Worm (Caenorhabditis elegans): ENCODE results near the gene nhr-234.
A peak's percentile ranks its signal among the peaks of the same experiment; 100 is the strongest.

The nhr-234 gene

ce11 chrII:12673311-12673710 lies 36.8 kb downstream of the nhr-234 start:
- TF ChIP-seq Y116A8C.19 (tag; optimal IDR thresholded peaks at IDR 0.05; ENCODE audit: borderline replicate concordance) (no peak), efl-1 (optimal IDR thresholded peaks at IDR 0.05) (no peak), efl-1 (GFP tag; optimal IDR thresholded peaks at IDR 0.05 in 1 of 2) (peak in 1 of 2 experiments; percentile 92)

ce11 chrII:12677710-12677974 lies 41.2 kb downstream of the nhr-234 start, which contains the start of gene Y38E10A.22:
Gene Y38E10A.22, minus strand, starts transcription at chrII:12677810.
- TF ChIP-seq ztf-11 (tag; optimal IDR thresholded peaks at IDR 0.05) = no peak
- TF ChIP-seq pag-3 (tag; optimal IDR thresholded peaks at IDR 0.05; ENCODE audit: borderline replicate concordance, insufficient read depth) = no peak
- TF ChIP-seq ceh-63 (GFP tag; optimal IDR thresholded peaks at IDR 0.05) = no peak
- no peak for TF ChIP-seq pqm-1 (tag; optimal IDR thresholded peaks at IDR 0.05)
- no peak for TF ChIP-seq nhr-28 (tag; optimal IDR thresholded peaks at IDR 0.05)
- TF ChIP-seq rnt-1 (tag; optimal IDR thresholded peaks at IDR 0.05) = no peak
- TF ChIP-seq nhr-20 (tag; optimal IDR thresholded peaks at IDR 0.05) = no peak
- no peak for TF ChIP-seq C34B4.2 (tag; optimal IDR thresholded peaks at IDR 0.05)
- no peak for TF ChIP-seq ets-5 (GFP tag; IDR thresholded peaks at IDR 0.05)
- TF ChIP-seq swsn-7 (tag; optimal IDR thresholded peaks at IDR 0.05) = no peak
- no peak for TF ChIP-seq mdl-1 (tag; optimal IDR thresholded peaks at IDR 0.05)
- TF ChIP-seq sox-4 (tag; optimal IDR thresholded peaks at IDR 0.05) = no peak
- TF ChIP-seq C16A3.4 (tag; optimal IDR thresholded peaks at IDR 0.05) = no peak
- TF ChIP-seq snu-23 (GFP tag; optimal IDR thresholded peaks at IDR 0.05) = no peak
- TF ChIP-seq pax-3 (tag; optimal IDR thresholded peaks at IDR 0.05) = no peak

- peak; percentile 68 for TF ChIP-seq fos-1 (tag; optimal IDR thresholded peaks at IDR 0.05)
- TF ChIP-seq mep-1 (tag; optimal IDR thresholded peaks at IDR 0.05) = peak; percentile 94
- no peak for TF ChIP-seq pqm-1 (tag; optimal IDR thresholded peaks at IDR 0.05)
- TF ChIP-seq egl-13 (tag; optimal IDR thresholded peaks at IDR 0.05) = peak; percentile 67
- peak; percentile 88 for TF ChIP-seq irx-1 (tag; optimal IDR thresholded peaks at IDR 0.05)
- no peak for TF ChIP-seq hlh-17 (GFP tag; optimal IDR thresholded peaks at IDR 0.05; ENCODE audit: borderline replicate concordance)
- TF ChIP-seq mab-9 (GFP tag; IDR thresholded peaks at IDR 0.05) = no peak
- peak; percentile 40 for TF ChIP-seq lin-39 (tag; optimal IDR thresholded peaks at IDR 0.05)
- no peak for TF ChIP-seq ets-5 (GFP tag; IDR thresholded peaks at IDR 0.05)
- peak; percentile 42 for TF ChIP-seq unc-86 (tag; optimal IDR thresholded peaks at IDR 0.05)
- no peak for TF ChIP-seq hlh-4 (tag; optimal IDR thresholded peaks at IDR 0.05)
- TF ChIP-seq lin-14 (GFP tag; optimal IDR thresholded peaks at IDR 0.05) = peak; percentile 90
- TF ChIP-seq ceh-8 (GFP tag; optimal IDR thresholded peaks at IDR 0.05) = peak; percentile 6
- no peak for TF ChIP-seq tlp-1 (tag; optimal IDR thresholded peaks at IDR 0.05)
- TF ChIP-seq nhr-76 (tag; optimal IDR thresholded peaks at IDR 0.05) = no peak
- TF ChIP-seq lin-13 (GFP tag; optimal IDR thresholded peaks at IDR 0.05) = peak; percentile 80
- peak; percentile 26 for TF ChIP-seq nhr-77 (tag; optimal IDR thresholded peaks at IDR 0.05)
- TF ChIP-seq mef-2 (tag; optimal IDR thresholded peaks at IDR 0.05) = no peak
- peak; percentile 74 for TF ChIP-seq pax-3 (tag; optimal IDR thresholded peaks at IDR 0.05)
- peak; percentile 90 for TF ChIP-seq nhr-90 (tag; optimal IDR thresholded peaks at IDR 0.05; ENCODE audit: poor library complexity)
- no peak for TF ChIP-seq egl-27 (tag; optimal IDR thresholded peaks at IDR 0.05)
- TF ChIP-seq efl-1 (optimal IDR thresholded peaks at IDR 0.05) = peak; percentile 75 to 88
- peak; percentile 89 to 99 for TF ChIP-seq efl-1 (GFP tag; optimal IDR thresholded peaks at IDR 0.05 in 1 of 2)
- peak; percentile 75 for TF ChIP-seq unc-98 (GFP tag; IDR thresholded peaks at IDR 0.05)
- peak; percentile 49 for TF ChIP-seq elt-2 (tag; optimal IDR thresholded peaks at IDR 0.05)
- TF ChIP-seq nhr-20 (tag; optimal IDR thresholded peaks at IDR 0.05) = peak; percentile 82
- peak; percentile 8 for TF ChIP-seq zip-4 (GFP tag; optimal IDR thresholded peaks at IDR 0.05)
- peak; percentile 43 for TF ChIP-seq F16B12.6 (tag; optimal IDR thresholded peaks at IDR 0.05)
- TF ChIP-seq ceh-90 (tag; optimal IDR thresholded peaks at IDR 0.05) = peak; percentile 88
- TF ChIP-seq nhr-12 (tag; optimal IDR thresholded peaks at IDR 0.05) = no peak
- TF ChIP-seq lsy-2 (tag; optimal IDR thresholded peaks at IDR 0.05) = peak; percentile 78 to 89
- TF ChIP-seq vab-15 (tag; optimal IDR thresholded peaks at IDR 0.05) = no peak
- peak; percentile 87 for TF ChIP-seq dsc-1 (tag; optimal IDR thresholded peaks at IDR 0.05)
- TF ChIP-seq skn-1 (tag; optimal IDR thresholded peaks at IDR 0.05) = peak; percentile 77
- no peak for TF ChIP-seq ama-1 (optimal IDR thresholded peaks at IDR 0.05)
- peak in 1 of 2 experiments; percentile 76 for TF ChIP-seq ztf-11 (tag; optimal IDR thresholded peaks at IDR 0.05)
- peak; percentile 38 for TF ChIP-seq Y116A8C.19 (tag; optimal IDR thresholded peaks at IDR 0.05; ENCODE audit: borderline replicate concordance)
Measured at ce11 chrII:12677975-12678866, 41.7 kb downstream of the nhr-234 start.

Data from whole organism, L1 larva.